Worm (Caenorhabditis elegans) whole organism, L3 larva: Measurements from ENCODE around the gene daf-4.

Experiments
- R02D3.7 ChIP-seq: fragments of 150-350 bp; optimal IDR thresholded peaks from 2 replicates; lab custom pipeline; 2014; ENCODE audit warnings: missing biosample characterization, missing genetic modification characterization
- ZK546.5 ChIP-seq: sonication (generic microtip); optimal IDR thresholded peaks from 2 replicates; lab custom pipeline; 2017; ENCODE audit warnings: missing biosample characterization, missing genetic modification characterization
- aly-2 ChIP-seq: fragments of 150-350 bp; optimal IDR thresholded peaks from 2 replicates; lab custom pipeline; 2014; ENCODE audit warnings: missing biosample characterization, missing genetic modification characterization
- ama-1 ChIP-seq: fragments of 150-350 bp; optimal IDR thresholded peaks from 2 replicates; lab custom pipeline; 2018
- ceh-28 ChIP-seq: fragments of 150-350 bp; optimal IDR thresholded peaks from 2 replicates; lab custom pipeline; 2014; ENCODE audit warnings: missing biosample characterization, missing genetic modification reagents, missing genetic modification characterization
- ceh-9 ChIP-seq: sonication (generic microtip); optimal IDR thresholded peaks from 2 replicates; lab custom pipeline; 2018; ENCODE audit warnings: missing biosample characterization, missing genetic modification characterization
- daf-12 ChIP-seq: fragments of 150-350 bp; optimal IDR thresholded peaks from 2 replicates; lab custom pipeline; 2014; ENCODE audit warnings: missing biosample characterization, missing genetic modification reagents, missing genetic modification characterization
- egl-27 ChIP-seq: sonication (generic microtip); optimal IDR thresholded peaks from 4 replicates; lab custom pipeline; 2017; ENCODE audit warnings: missing biosample characterization, missing genetic modification reagents, missing genetic modification characterization
- egl-5 ChIP-seq: fragments of 150-350 bp; optimal IDR thresholded peaks from 2 replicates; lab custom pipeline; 2017; ENCODE audit warnings: missing biosample characterization, missing genetic modification reagents, missing genetic modification characterization, inconsistent platforms
- elt-1 ChIP-seq: fragments of 150-350 bp; optimal IDR thresholded peaks from 2 replicates; lab custom pipeline; 2014; ENCODE audit warnings: missing biosample characterization, missing genetic modification characterization
- elt-2 ChIP-seq: sonication (generic microtip); optimal IDR thresholded peaks from 2 replicates; lab custom pipeline; 2016; ENCODE audit warnings: missing genetic modification reagents, mild to moderate bottlenecking, missing genetic modification characterization, missing compliant biosample characterization
- elt-3 ChIP-seq, 3 experiments: fragments of 150-350 bp in 1 of 3; sonication (generic microtip) in 2 of 3; optimal IDR thresholded peaks; 2 replicates in 2 of 3; 4 replicates in 1 of 3; lab custom pipeline; 2014 to 2017; ENCODE audit warnings: missing biosample characterization in 3 of 3, missing genetic modification characterization in 3 of 3
- eor-1 ChIP-seq, 2 experiments: fragments of 150-350 bp; optimal IDR thresholded peaks; 2 replicates each; lab custom pipeline; 2014 to 2018; ENCODE audit warnings: missing biosample characterization in 2 of 2, missing genetic modification characterization in 2 of 2
- fkh-10 ChIP-seq: sonication (generic microtip); optimal IDR thresholded peaks from 2 replicates; lab custom pipeline; 2017; ENCODE audit warnings: missing biosample characterization, missing genetic modification reagents, missing genetic modification characterization
- fkh-2 ChIP-seq: fragments of 150-350 bp; optimal IDR thresholded peaks from 2 replicates; lab custom pipeline; 2014; ENCODE audit warnings: missing biosample characterization, missing genetic modification reagents, missing genetic modification characterization
- fos-1 ChIP-seq: fragments of 150-350 bp; optimal IDR thresholded peaks from 2 replicates; lab custom pipeline; 2014; ENCODE audit warnings: missing biosample characterization, missing genetic modification characterization
- hmg-11 ChIP-seq: sonication (generic microtip); optimal IDR thresholded peaks from 2 replicates; lab custom pipeline; 2016; ENCODE audit warnings: missing genetic modification characterization, missing compliant biosample characterization
- lin-15B ChIP-seq: fragments of 150-350 bp; optimal IDR thresholded peaks from 2 replicates; lab custom pipeline; 2014; ENCODE audit warnings: missing biosample characterization, missing genetic modification characterization
- lin-39 ChIP-seq: fragments of 150-350 bp; optimal IDR thresholded peaks from 2 replicates; lab custom pipeline; 2018; ENCODE audit warnings: missing biosample characterization, missing genetic modification reagents, missing genetic modification characterization
- lsy-12 ChIP-seq: sonication (generic microtip); optimal IDR thresholded peaks from 2 replicates; lab custom pipeline; 2016; ENCODE audit warnings: mild to moderate bottlenecking, missing genetic modification characterization, missing compliant biosample characterization
- mdl-1 ChIP-seq: fragments of 150-350 bp; optimal IDR thresholded peaks from 2 replicates; lab custom pipeline; 2014; ENCODE audit warnings: missing biosample characterization, missing genetic modification characterization
- mml-1 ChIP-seq: fragments of 150-350 bp; sonication (generic microtip); optimal IDR thresholded peaks from 3 replicates; lab custom pipeline; 2014; ENCODE audit warnings: missing biosample characterization, missing genetic modification characterization
- nfya-1 ChIP-seq: sonication (generic microtip); optimal IDR thresholded peaks from 2 replicates; lab custom pipeline; 2017; ENCODE audit warnings: missing genetic modification characterization, mild to moderate bottlenecking, missing compliant biosample characterization, antibody characterized with exemption, moderate library complexity; ENCODE audit not compliant: insufficient read depth
- nhr-11 ChIP-seq: fragments of 150-350 bp; optimal IDR thresholded peaks from 2 replicates; lab custom pipeline; 2014; ENCODE audit warnings: missing biosample characterization, missing genetic modification characterization
- nhr-12 ChIP-seq: fragments of 150-350 bp; optimal IDR thresholded peaks from 2 replicates; lab custom pipeline; 2014; ENCODE audit warnings: missing biosample characterization, missing genetic modification characterization
- nhr-23 ChIP-seq: fragments of 150-350 bp; optimal IDR thresholded peaks from 2 replicates; lab custom pipeline; 2014; ENCODE audit warnings: missing biosample characterization, missing genetic modification reagents, missing genetic modification characterization
- nhr-237 ChIP-seq: fragments of 150-350 bp; optimal IDR thresholded peaks from 2 replicates; lab custom pipeline; 2014; ENCODE audit warnings: missing biosample characterization, missing genetic modification characterization
- nhr-25 ChIP-seq: sonication (generic microtip); optimal IDR thresholded peaks from 2 replicates; lab custom pipeline; 2017; ENCODE audit warnings: missing biosample characterization, missing genetic modification characterization
- nhr-28 ChIP-seq: fragments of 150-350 bp; optimal IDR thresholded peaks from 2 replicates; lab custom pipeline; 2014; ENCODE audit warnings: missing biosample characterization, missing genetic modification characterization
- nhr-43 ChIP-seq: sonication (generic microtip); optimal IDR thresholded peaks from 2 replicates; lab custom pipeline; 2016; ENCODE audit warnings: mild to moderate bottlenecking, missing genetic modification characterization, missing compliant biosample characterization; ENCODE audit not compliant: poor library complexity, severe bottlenecking
- nhr-76 ChIP-seq: fragments of 150-350 bp; sonication (generic microtip); optimal IDR thresholded peaks from 5 replicates; lab custom pipeline; 2014; ENCODE audit warnings: missing biosample characterization, missing genetic modification characterization
- nhr-77 ChIP-seq: fragments of 150-350 bp; optimal IDR thresholded peaks from 2 replicates; lab custom pipeline; 2014; ENCODE audit warnings: missing biosample characterization, missing genetic modification characterization
- pha-4 ChIP-seq: fragments of 150-350 bp; optimal IDR thresholded peaks from 2 replicates; lab custom pipeline; 2014; ENCODE audit warnings: missing biosample characterization, missing genetic modification reagents, missing genetic modification characterization
- pqm-1 ChIP-seq: fragments of 150-350 bp; optimal IDR thresholded peaks from 2 replicates; lab custom pipeline; 2017; ENCODE audit warnings: missing biosample characterization, missing genetic modification characterization, inconsistent platforms
- sea-2 ChIP-seq: fragments of 150-350 bp; sonication (generic microtip); optimal IDR thresholded peaks from 4 replicates; lab custom pipeline; 2014; ENCODE audit warnings: missing biosample characterization, missing genetic modification reagents, missing genetic modification characterization
- skn-1 ChIP-seq: fragments of 150-350 bp; optimal IDR thresholded peaks from 2 replicates; lab custom pipeline; 2014; ENCODE audit warnings: missing biosample characterization, missing genetic modification characterization
- tbx-2 ChIP-seq: sonication (generic microtip); optimal IDR thresholded peaks from 2 replicates; lab custom pipeline; 2016; ENCODE audit warnings: mild to moderate bottlenecking, missing genetic modification characterization, missing compliant biosample characterization
- unc-39 ChIP-seq: sonication (generic microtip); optimal IDR thresholded peaks from 4 replicates; lab custom pipeline; 2017; ENCODE audit warnings: missing biosample characterization, missing genetic modification characterization
- unc-62 ChIP-seq: fragments of 150-350 bp; sonication (generic microtip); optimal IDR thresholded peaks from 4 replicates; lab custom pipeline; 2014; ENCODE audit warnings: missing biosample characterization, missing genetic modification reagents, missing genetic modification characterization
- zag-1 ChIP-seq: fragments of 150-350 bp; optimal IDR thresholded peaks from 2 replicates; lab custom pipeline; 2014; ENCODE audit warnings: missing biosample characterization, missing genetic modification characterization
- ztf-11 ChIP-seq: fragments of 150-350 bp; optimal IDR thresholded peaks from 2 replicates; lab custom pipeline; 2014; ENCODE audit warnings: missing biosample characterization, missing genetic modification characterization
- ztf-4 ChIP-seq: fragments of 150-350 bp; optimal IDR thresholded peaks from 2 replicates; lab custom pipeline; 2014; ENCODE audit warnings: missing biosample characterization, missing genetic modification characterization

daf-4 gene

ce11 chrIII:5674196-5674595, 49.3 kb downstream of the daf-4 start:
- TF ChIP-seq pha-4 (tag; lab: Kevin White, UChicago) = no peak
- no peak for TF ChIP-seq hmg-11 (tag; lab: Kevin White, UChicago)
- TF ChIP-seq elt-3 (tag; optimal IDR thresholded peaks at IDR 0.05; lab: Kevin White, UChicago) = no peak
- no peak for TF ChIP-seq zag-1 (tag; lab: Kevin White, UChicago)
- no peak for TF ChIP-seq skn-1 (tag; lab: Kevin White, UChicago)
- no peak for TF ChIP-seq daf-12 (tag; lab: Kevin White, UChicago)
- no peak for TF ChIP-seq sea-2
- no peak for TF ChIP-seq ztf-11 (tag; lab: Kevin White, UChicago)
- no peak for TF ChIP-seq nhr-25 (tag; lab: Kevin White, UChicago)
- TF ChIP-seq lsy-12 (tag; lab: Kevin White, UChicago) = no peak
- no peak for TF ChIP-seq nhr-43 (tag; lab: Kevin White, UChicago)
- TF ChIP-seq ceh-28 (tag; lab: Kevin White, UChicago) = no peak
- no peak for TF ChIP-seq ztf-4 (tag; lab: Kevin White, UChicago)
- TF ChIP-seq nhr-237 (tag; lab: Kevin White, UChicago) = no peak
- no peak for TF ChIP-seq ama-1 (lab: Kevin White, UChicago)
- TF ChIP-seq nhr-11 (tag; lab: Kevin White, UChicago) = no peak
- TF ChIP-seq nhr-23 (tag; lab: Kevin White, UChicago) = no peak
- TF ChIP-seq pqm-1 = no peak

- TF ChIP-seq lsy-12 (tag; lab: Kevin White, UChicago) (no peak), tbx-2 (tag; lab: Kevin White, UChicago) (no peak), fkh-2 (no peak), ztf-11 (tag; lab: Kevin White, UChicago) (no peak), ceh-9 (tag; lab: Kevin White, UChicago) (no peak), unc-39 (no peak), egl-5 (tag; lab: Kevin White, UChicago) (no peak), lin-15B (tag; lab: Kevin White, UChicago) (no peak), elt-1 (tag; lab: Kevin White, UChicago) (no peak), aly-2 (no peak), nfya-1 (no peak)
- TF ChIP-seq, all 47 proteins: peak for 0
These were observed 50.5 kb downstream of the daf-4 start for ce11 chrIII:5675384-5675984.

DNA sequence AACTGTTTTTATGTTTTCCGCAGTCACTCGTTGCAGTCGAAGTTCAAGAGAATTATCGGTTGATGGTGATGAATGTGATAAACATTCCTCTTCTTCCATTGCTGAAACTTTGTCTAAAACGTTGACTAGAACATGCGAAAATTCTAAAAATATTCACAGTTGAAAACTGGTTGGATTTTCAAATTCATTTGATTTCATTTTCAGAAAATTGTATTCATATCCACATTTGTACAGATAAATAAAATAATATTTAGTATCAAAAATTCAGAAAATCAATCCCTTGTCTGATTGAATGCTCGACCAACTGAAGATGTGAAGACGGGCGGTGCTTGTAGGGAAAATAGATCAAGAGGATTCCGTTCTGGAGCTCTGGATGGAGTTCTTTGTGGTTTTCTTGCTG, 52.9 kb downstream of the daf-4 start, which contains the start of gene F54E7.9:
Gene F54E7.9, minus strand, starts transcription at position 101 of the 400 bp plus-strand sequence.
- TF ChIP-seq zag-1 (tag; lab: Kevin White, UChicago) (no peak), fkh-2 (no peak), nhr-77 (no peak), pqm-1 (no peak), R02D3.7 (tag; lab: Kevin White, UChicago) (no peak), pha-4 (tag; lab: Kevin White, UChicago) (no peak), elt-1 (tag; lab: Kevin White, UChicago) (no peak), nhr-43 (tag; lab: Kevin White, UChicago) (no peak), elt-3 (tag; optimal IDR thresholded peaks at IDR 0.05; lab: Kevin White, UChicago) (no peak), fos-1 (tag; lab: Kevin White, UChicago) (no peak), skn-1 (tag; lab: Kevin White, UChicago) (no peak), fkh-10 (no peak), lin-39 (tag; lab: Kevin White, UChicago) (no peak), aly-2 (no peak), nhr-76 (tag; lab: Kevin White, UChicago) (no peak), sea-2 (no peak), ceh-28 (tag; lab: Kevin White, UChicago) (no peak), unc-39 (no peak), egl-27 (tag; lab: Kevin White, UChicago) (no peak)

DNA sequence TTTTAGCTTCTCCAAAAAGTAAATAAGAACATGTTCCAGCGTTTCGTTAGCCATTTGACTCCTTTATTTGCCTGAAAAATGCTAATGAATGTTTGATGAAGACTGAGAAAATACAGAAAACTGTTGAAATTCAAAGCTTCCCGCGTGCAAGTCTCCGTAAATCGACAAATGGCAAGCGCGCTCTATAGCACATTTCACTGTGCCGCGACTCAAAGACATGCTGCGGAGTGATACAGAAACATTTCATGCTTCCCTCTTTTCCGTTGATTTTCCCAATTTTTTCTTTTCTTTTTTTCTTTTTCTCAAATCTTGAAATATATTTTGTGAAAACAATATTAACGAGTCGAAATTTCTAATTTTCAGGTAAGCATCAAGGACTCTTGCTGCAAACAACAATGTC, 54.0 kb downstream of the daf-4 start, which contains the start of the genes ska-3 and rps-12:
Gene ska-3, minus strand, starts transcription at position 71 of the 400 bp plus-strand sequence.
Gene rps-12, plus strand, starts transcription at position 364 of the 400 bp plus-strand sequence.
- peak; percentile 69 for TF ChIP-seq nhr-76 (tag; lab: Kevin White, UChicago)
- peak; percentile 95 for TF ChIP-seq skn-1 (tag; lab: Kevin White, UChicago)
- peak; percentile 100 for TF ChIP-seq nhr-25 (tag; lab: Kevin White, UChicago)
- no peak for TF ChIP-seq sea-2
- TF ChIP-seq mml-1 (tag; lab: Kevin White, UChicago) = no peak
- peak; percentile 95 for TF ChIP-seq nhr-77
- peak; percentile 99 for TF ChIP-seq lin-39 (tag; lab: Kevin White, UChicago)
- TF ChIP-seq nhr-12 = no peak
- TF ChIP-seq tbx-2 (tag; lab: Kevin White, UChicago) = peak; percentile 92
- peak; percentile 71 for TF ChIP-seq hmg-11 (tag; lab: Kevin White, UChicago)
- TF ChIP-seq elt-3 (tag; optimal IDR thresholded peaks at IDR 0.05; lab: Kevin White, UChicago) = peak; percentile 38 to 97 (median 91)
- peak; percentile 89 for TF ChIP-seq elt-2
- no peak for TF ChIP-seq eor-1 (tag; optimal IDR thresholded peaks at IDR 0.05; lab: Kevin White, UChicago)
- TF ChIP-seq nhr-237 (tag; lab: Kevin White, UChicago) = no peak
- peak; percentile 87 for TF ChIP-seq unc-62 (GFP tag; lab: Kevin White, UChicago)
- peak; percentile 78 for TF ChIP-seq ZK546.5 (tag; lab: Kevin White, UChicago)
- peak; percentile 86 for TF ChIP-seq mdl-1 (tag; lab: Kevin White, UChicago)
- peak; percentile 100 for TF ChIP-seq R02D3.7 (tag; lab: Kevin White, UChicago)
- no peak for TF ChIP-seq ztf-11 (tag; lab: Kevin White, UChicago)
- peak; percentile 94 for TF ChIP-seq pqm-1
- peak; percentile 95 for TF ChIP-seq ama-1 (lab: Kevin White, UChicago)
- peak; percentile 42 for TF ChIP-seq nhr-28 (tag; lab: Kevin White, UChicago)
- TF ChIP-seq fkh-10 = peak; percentile 97
- TF ChIP-seq fos-1 (tag; lab: Kevin White, UChicago) = peak; percentile 90
- TF ChIP-seq egl-27 (tag; lab: Kevin White, UChicago) = peak; percentile 93
- peak; percentile 98 for TF ChIP-seq nhr-43 (tag; lab: Kevin White, UChicago)
- TF ChIP-seq zag-1 (tag; lab: Kevin White, UChicago) = peak; percentile 70
- TF ChIP-seq lin-15B (tag; lab: Kevin White, UChicago) = peak; percentile 100
- peak; percentile 75 for TF ChIP-seq daf-12 (tag; lab: Kevin White, UChicago)
